Worm (Caenorhabditis elegans) whole organism, early embryonic: Measurements from ENCODE around the gene emb-9.

ENCODE experiments used
- F13C5.2 ChIP-seq: sonication (generic microtip); optimal IDR thresholded peaks from 2 replicates; lab custom pipeline; 2017; ENCODE audit warnings: mild to moderate bottlenecking, missing genetic modification characterization, inconsistent platforms, missing compliant biosample characterization
- ama-1 ChIP-seq: fragments of 150-350 bp; optimal IDR thresholded peaks from 2 replicates; lab custom pipeline; 2014
- hnd-1 ChIP-seq: sonication (generic microtip); optimal IDR thresholded peaks from 2 replicates; lab custom pipeline; 2016; ENCODE audit warnings: missing genetic modification characterization, missing compliant biosample characterization
- sea-1 ChIP-seq: fragments of 200-800 bp; sonication (Bioruptor generic); conservative IDR thresholded peaks from 2 replicates; pipeline ENCODE4 v1.3.6; 2022; ENCODE audit warnings: missing genetic modification characterization, missing compliant biosample characterization

DNA sequence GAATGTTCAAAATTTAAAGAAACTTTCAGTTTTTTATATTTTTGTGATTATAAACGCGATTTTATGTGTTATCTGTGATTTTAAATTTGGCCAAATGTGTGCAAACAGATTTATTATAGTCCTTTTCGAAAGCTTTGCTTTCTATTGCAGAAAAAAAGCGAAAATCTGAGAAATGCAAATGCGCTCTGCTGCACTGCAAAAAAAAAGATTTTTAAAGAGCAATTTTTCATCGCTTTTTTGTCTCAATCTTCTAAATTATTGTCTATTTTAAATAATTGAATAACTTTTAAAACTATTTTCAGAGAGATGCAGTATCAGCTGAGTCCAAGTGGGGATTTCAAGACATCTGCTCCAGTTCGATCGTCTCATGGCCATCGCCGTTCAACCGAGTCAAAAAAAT lies 22.2 kb downstream of the emb-9 start, which contains the start of gene cpb-1:
- TF ChIP-seq ama-1 (lab: Kevin White, UChicago) (no peak), sea-1 (GFP tag; lab: Robert Waterston, UW) (no peak), F13C5.2 (no peak), hnd-1 (tag; lab: Kevin White, UChicago) (no peak)
